Fruit fly (Drosophila melanogaster) whole organism, embryonic: ENCODE data around the gene Actn.

Experiments used
- CG11398 ChIP-seq: fragments of 200-800 bp; sonication (Bioruptor generic); optimal IDR thresholded peaks from 2 replicates; lab custom pipeline; 2016; ENCODE audit warnings: missing biosample characterization, missing genetic modification characterization
- CG11456 ChIP-seq: fragments of 200-800 bp; sonication (Bioruptor generic); IDR thresholded peaks from 3 replicates; pipeline ENCODE4 v1.3.6; 2022; ENCODE audit warnings: missing biosample characterization, missing genetic modification characterization
- CG11696 ChIP-seq: fragments of 200-800 bp; sonication (Bioruptor generic); IDR thresholded peaks from 2 replicates; pipeline ENCODE4 v1.3.6; 2022; ENCODE audit warnings: missing biosample characterization, missing genetic modification characterization
- CG15601 ChIP-seq: fragments of 200-800 bp; sonication (Bioruptor generic); optimal IDR thresholded peaks from 3 replicates; lab custom pipeline; 2019; ENCODE audit warnings: missing biosample characterization, mild to moderate bottlenecking, missing genetic modification characterization, moderate library complexity
- CG15696 ChIP-seq: fragments of 200-800 bp; sonication (Bioruptor generic); optimal IDR thresholded peaks from 2 replicates; lab custom pipeline; 2019; ENCODE audit warnings: missing biosample characterization, mild to moderate bottlenecking, missing genetic modification characterization, moderate library complexity
- CG16779 ChIP-seq: fragments of 200-800 bp; sonication (Bioruptor generic); IDR thresholded peaks from 2 replicates; pipeline ENCODE4 v1.3.6; 2022; ENCODE audit warnings: missing biosample characterization, missing genetic modification characterization
- CG17359 ChIP-seq: fragments of 200-800 bp; sonication (Bioruptor generic); optimal IDR thresholded peaks from 3 replicates; lab custom pipeline; 2018; ENCODE audit warnings: missing biosample characterization, mild to moderate bottlenecking, missing genetic modification characterization, moderate library complexity
- CG18764 ChIP-seq: fragments of 200-800 bp; sonication (Bioruptor generic); optimal IDR thresholded peaks from 3 replicates; lab custom pipeline; 2016; ENCODE audit warnings: missing biosample characterization, missing genetic modification characterization
- CG2129 ChIP-seq: fragments of 200-800 bp; sonication (Bioruptor generic); IDR thresholded peaks from 2 replicates; pipeline ENCODE4 v1.3.6; 2022; ENCODE audit warnings: missing biosample characterization, missing genetic modification characterization; ENCODE audit not compliant: partially characterized antibody
- CG2202 ChIP-seq: fragments of 200-800 bp; sonication (Bioruptor generic); optimal IDR thresholded peaks from 2 replicates; lab custom pipeline; 2018; ENCODE audit warnings: missing biosample characterization, mild to moderate bottlenecking, missing genetic modification characterization
- CG31388 ChIP-seq: fragments of 200-800 bp; sonication (Bioruptor generic); optimal IDR thresholded peaks from 2 replicates; lab custom pipeline; 2016; ENCODE audit warnings: missing biosample characterization, missing genetic modification characterization
- CG32772 ChIP-seq: fragments of 200-800 bp; sonication (Bioruptor generic); IDR thresholded peaks from 2 replicates; pipeline ENCODE4 v1.3.6; 2022; ENCODE audit warnings: missing biosample characterization, missing genetic modification characterization
- CG3838 ChIP-seq: fragments of 200-800 bp; sonication (Bioruptor generic); optimal IDR thresholded peaks from 3 replicates; lab custom pipeline; 2016; ENCODE audit warnings: missing biosample characterization, missing genetic modification characterization
- CG4617 ChIP-seq: fragments of 200-800 bp; sonication (Bioruptor generic); optimal IDR thresholded peaks from 3 replicates; lab custom pipeline; 2016; ENCODE audit warnings: missing biosample characterization, missing genetic modification characterization, borderline replicate concordance
- CG4707 ChIP-seq: fragments of 200-800 bp; sonication (Bioruptor generic); optimal IDR thresholded peaks from 2 replicates; lab custom pipeline; 2018; ENCODE audit warnings: missing biosample characterization, mild to moderate bottlenecking, missing genetic modification characterization, moderate library complexity
- CG5245 ChIP-seq: fragments of 200-800 bp; sonication (Bioruptor generic); optimal IDR thresholded peaks from 3 replicates; lab custom pipeline; 2016; ENCODE audit warnings: missing biosample characterization, missing genetic modification characterization
- CG6813 ChIP-seq: fragments of 200-800 bp; sonication (Bioruptor generic); optimal IDR thresholded peaks from 2 replicates; lab custom pipeline; 2017; ENCODE audit warnings: missing biosample characterization, missing genetic modification characterization, mild to moderate bottlenecking, moderate library complexity, missing genetic modification reagents
- CG7786 ChIP-seq: fragments of 200-800 bp; sonication (Bioruptor generic); optimal IDR thresholded peaks from 2 replicates; lab custom pipeline; 2016; ENCODE audit warnings: missing biosample characterization, missing genetic modification characterization
- CG7987 ChIP-seq: fragments of 200-800 bp; sonication (Bioruptor generic); optimal IDR thresholded peaks from 2 replicates; lab custom pipeline; 2018; ENCODE audit warnings: missing biosample characterization, mild to moderate bottlenecking, missing genetic modification characterization, moderate library complexity
- CG9797 ChIP-seq: fragments of 200-800 bp; sonication (Bioruptor generic); optimal IDR thresholded peaks from 3 replicates; lab custom pipeline; 2018; ENCODE audit warnings: missing biosample characterization, mild to moderate bottlenecking, missing genetic modification characterization
- CG9932 ChIP-seq: fragments of 200-800 bp; sonication (Bioruptor generic); IDR thresholded peaks from 2 replicates; pipeline ENCODE4 v1.3.6; 2022; ENCODE audit warnings: missing biosample characterization, missing genetic modification characterization
- CrebB ChIP-seq: fragments of 200-800 bp; sonication (Bioruptor generic); optimal IDR thresholded peaks from 3 replicates; lab custom pipeline; 2018; ENCODE audit warnings: missing biosample characterization, mild to moderate bottlenecking, missing genetic modification characterization
- Dip2 ChIP-seq: fragments of 200-800 bp; sonication (Bioruptor generic); IDR thresholded peaks from 2 replicates; pipeline ENCODE4 v1.3.6; 2022; ENCODE audit warnings: missing biosample characterization, missing genetic modification characterization
- HLH3B ChIP-seq: fragments of 200-800 bp; sonication (Bioruptor generic); IDR thresholded peaks from 2 replicates; pipeline ENCODE4 v1.3.6; 2022; ENCODE audit warnings: missing biosample characterization, missing genetic modification characterization
- HLHmδ ChIP-seq: fragments of 200-800 bp; sonication (Bioruptor generic); optimal IDR thresholded peaks from 2 replicates; lab custom pipeline; 2018; ENCODE audit warnings: missing biosample characterization, mild to moderate bottlenecking, missing genetic modification characterization, moderate library complexity
- MTF-1 ChIP-seq: fragments of 200-800 bp; sonication (Bioruptor generic); optimal IDR thresholded peaks from 2 replicates; lab custom pipeline; 2018; ENCODE audit warnings: missing biosample characterization, mild to moderate bottlenecking, missing genetic modification characterization, borderline replicate concordance
- NFAT ChIP-seq: fragments of 200-800 bp; sonication (Bioruptor generic); IDR thresholded peaks from 2 replicates; pipeline ENCODE4 v1.3.6; 2022; ENCODE audit warnings: missing biosample characterization, missing genetic modification characterization
- Sox102F ChIP-seq: fragments of 200-800 bp; sonication (Bioruptor generic); optimal IDR thresholded peaks from 2 replicates; lab custom pipeline; 2018; ENCODE audit warnings: missing biosample characterization, mild to moderate bottlenecking, missing genetic modification characterization, moderate library complexity
- ap ChIP-seq: fragments of 200-800 bp; sonication (Bioruptor generic); IDR thresholded peaks from 2 replicates; pipeline ENCODE4 v1.3.6; 2022; ENCODE audit warnings: missing biosample characterization, missing genetic modification characterization
- caup ChIP-seq: fragments of 200-800 bp; sonication (Bioruptor generic); optimal IDR thresholded peaks from 3 replicates; lab custom pipeline; 2017; ENCODE audit warnings: missing biosample characterization, mild to moderate bottlenecking, missing genetic modification characterization, moderate library complexity; ENCODE audit not compliant: severe bottlenecking
- crol ChIP-seq: fragments of 200-800 bp; sonication (Bioruptor generic); IDR thresholded peaks from 2 replicates; pipeline ENCODE4 v1.3.6; 2022; ENCODE audit warnings: missing biosample characterization, missing genetic modification characterization
- disco-r ChIP-seq: fragments of 200-800 bp; sonication (Bioruptor generic); optimal IDR thresholded peaks from 2 replicates; lab custom pipeline; 2016; ENCODE audit warnings: missing biosample characterization, missing genetic modification characterization
- dpn ChIP-seq, 2 experiments: fragments of 200-800 bp; sonication (Bioruptor generic); optimal IDR thresholded peaks; 3 replicates each; lab custom pipeline; 2016; ENCODE audit warnings: missing biosample characterization in 2 of 2, missing genetic modification characterization in 2 of 2
- fd3F ChIP-seq: fragments of 200-800 bp; sonication (Bioruptor generic); optimal IDR thresholded peaks from 2 replicates; lab custom pipeline; 2018; ENCODE audit warnings: missing biosample characterization, mild to moderate bottlenecking, missing genetic modification characterization, moderate library complexity
- gcm2 ChIP-seq: fragments of 200-800 bp; sonication (Bioruptor generic); optimal IDR thresholded peaks from 2 replicates; lab custom pipeline; 2016; ENCODE audit warnings: missing biosample characterization, missing genetic modification characterization
- her ChIP-seq: fragments of 200-800 bp; sonication (Bioruptor generic); optimal IDR thresholded peaks from 2 replicates; lab custom pipeline; 2016; ENCODE audit warnings: missing biosample characterization, missing genetic modification characterization
- insv ChIP-seq, 2 experiments: fragments of 200-800 bp; sonication (Bioruptor generic); optimal IDR thresholded peaks; 3 replicates each; lab custom pipeline; 2016 to 2018; ENCODE audit warnings: missing biosample characterization in 2 of 2, missing genetic modification characterization in 2 of 2
- lbe ChIP-seq: fragments of 200-800 bp; sonication (Bioruptor generic); optimal IDR thresholded peaks from 2 replicates; lab custom pipeline; 2016; ENCODE audit warnings: missing biosample characterization, mild to moderate bottlenecking, missing genetic modification characterization
- mld ChIP-seq: fragments of 200-800 bp; sonication (Bioruptor generic); IDR thresholded peaks from 3 replicates; pipeline ENCODE4 v1.3.6; 2022; ENCODE audit warnings: missing biosample characterization, missing genetic modification characterization; ENCODE audit not compliant: partially characterized antibody
- nerfin-2 ChIP-seq: fragments of 200-800 bp; sonication (Bioruptor generic); IDR thresholded peaks from 2 replicates; pipeline ENCODE4 v1.3.6; 2022; ENCODE audit warnings: missing biosample characterization, missing genetic modification characterization; ENCODE audit not compliant: partially characterized antibody
- nom ChIP-seq: fragments of 200-800 bp; sonication (Bioruptor generic); optimal IDR thresholded peaks from 2 replicates; lab custom pipeline; 2017; ENCODE audit warnings: missing biosample characterization, missing genetic modification characterization, mild to moderate bottlenecking, moderate library complexity, missing genetic modification reagents
- org-1 ChIP-seq: fragments of 200-800 bp; sonication (Bioruptor generic); optimal IDR thresholded peaks from 2 replicates; lab custom pipeline; 2017; ENCODE audit warnings: missing biosample characterization, missing genetic modification characterization
- sens ChIP-seq: fragments of 200-800 bp; sonication (Bioruptor generic); peaks from one replicate; lab custom pipeline; 2016; ENCODE audit warnings: missing biosample characterization, missing genetic modification characterization
- ssp ChIP-seq: fragments of 200-800 bp; sonication (Bioruptor generic); IDR thresholded peaks from 2 replicates; pipeline ENCODE4 v1.3.6; 2022; ENCODE audit warnings: missing biosample characterization, missing genetic modification characterization
- stc ChIP-seq: fragments of 200-800 bp; sonication (Bioruptor generic); IDR thresholded peaks from 2 replicates; pipeline ENCODE4 v1.3.6; 2022; ENCODE audit warnings: missing biosample characterization, missing genetic modification characterization
- sug ChIP-seq: fragments of 200-800 bp; optimal IDR thresholded peaks from 2 replicates; lab custom pipeline; 2019; ENCODE audit warnings: missing biosample characterization, mild to moderate bottlenecking, missing genetic modification characterization, moderate library complexity
- tgo ChIP-seq: fragments of 200-800 bp; sonication (Bioruptor generic); IDR thresholded peaks from 3 replicates; pipeline ENCODE4 v1.3.6; 2022; ENCODE audit warnings: missing biosample characterization, missing genetic modification characterization
- wek ChIP-seq: fragments of 200-800 bp; sonication (Bioruptor generic); optimal IDR thresholded peaks from 3 replicates; lab custom pipeline; 2018; ENCODE audit warnings: missing biosample characterization, mild to moderate bottlenecking, missing genetic modification characterization, moderate library complexity
- wor ChIP-seq: fragments of 200-800 bp; sonication (Bioruptor generic); IDR thresholded peaks from 2 replicates; pipeline ENCODE4 v1.3.6; 2022; ENCODE audit warnings: missing biosample characterization, missing genetic modification characterization
- zen2 ChIP-seq: fragments of 200-800 bp; sonication (Bioruptor generic); IDR thresholded peaks from 3 replicates; pipeline ENCODE4 v1.3.6; 2022; ENCODE audit warnings: missing biosample characterization, missing genetic modification characterization; ENCODE audit not compliant: partially characterized antibody

The Actn gene

DNA sequence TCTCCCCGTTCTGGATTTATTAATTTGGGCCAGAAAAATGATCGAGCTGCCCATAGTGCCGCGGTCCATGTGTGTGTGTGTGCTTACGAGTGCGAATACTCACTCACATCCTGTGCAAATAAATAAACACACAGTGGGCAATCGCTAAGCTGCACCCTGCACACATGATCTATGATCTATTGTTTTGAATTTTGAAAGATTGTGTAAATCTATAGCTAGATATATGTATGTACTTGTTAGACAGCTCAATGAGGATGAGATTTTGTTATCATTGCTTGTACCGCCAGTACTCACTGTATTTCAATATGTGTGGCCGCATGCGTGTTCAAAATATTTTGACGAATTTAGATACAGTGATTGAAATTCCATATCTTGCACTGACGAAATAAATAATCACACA is 41.0 kb upstream of the Actn start (continued):
- TF ChIP-seq HLH3B (GFP tag; lab: Robert Waterston, UW) = peak; percentile 29; the same call in 1 of the 2 replicates
- no peak for TF ChIP-seq zen2
- TF ChIP-seq CG31388 (GFP tag; lab: Kevin White, UChicago) = no peak
- TF ChIP-seq disco-r = no peak
- no peak for TF ChIP-seq wek (GFP tag; lab: Kevin White, UChicago)
- TF ChIP-seq CG11398 (GFP tag; lab: Kevin White, UChicago) = no peak
- TF ChIP-seq fd3F (GFP tag; lab: Kevin White, UChicago) = peak; percentile 55
- TF ChIP-seq CG15696 (tag; lab: Kevin White, UChicago) = no peak
- peak; percentile 51 to 53 for TF ChIP-seq dpn (GFP tag; optimal IDR thresholded peaks at IDR 0.05; lab: Kevin White, UChicago)
- TF ChIP-seq CG2202 (tag; lab: Kevin White, UChicago) = no peak
- TF ChIP-seq crol (GFP tag; lab: Robert Waterston, UW) = no peak
- TF ChIP-seq mld (GFP tag; lab: Robert Waterston, UW) = no peak
- peak; percentile 56 for TF ChIP-seq nom
- TF ChIP-seq CG3838 (GFP tag; lab: Kevin White, UChicago) = no peak
- TF ChIP-seq gcm2 (GFP tag; lab: Kevin White, UChicago) = peak; percentile 33
- TF ChIP-seq CG6813 = no peak
- no peak for TF ChIP-seq CG15601
- TF ChIP-seq lbe (GFP tag; lab: Kevin White, UChicago) = peak; percentile 80
- TF ChIP-seq CG4707 (GFP tag; lab: Kevin White, UChicago) = peak; percentile 37
- TF ChIP-seq CG11696 (GFP tag; lab: Robert Waterston, UW) = peak; percentile 52; the same call in 1 of the 2 replicates
- no peak for TF ChIP-seq CG9797 (GFP tag; lab: Kevin White, UChicago)
- TF ChIP-seq wor = no peak
- peak; percentile 42 for TF ChIP-seq caup (GFP tag; lab: Kevin White, UChicago)
- no peak for TF ChIP-seq CG16779 (GFP tag; lab: Robert Waterston, UW)
- TF ChIP-seq her (GFP tag; lab: Kevin White, UChicago) = no peak
- no peak for TF ChIP-seq CG32772 (GFP tag; lab: Robert Waterston, UW)
- peak; percentile 72; the same call in 1 of the 2 replicates for TF ChIP-seq NFAT (GFP tag; lab: Robert Waterston, UW)
- peak; percentile 36 for TF ChIP-seq sens (GFP tag; lab: Kevin White, UChicago)
- TF ChIP-seq CG2129 = no peak
- no peak for TF ChIP-seq nerfin-2 (GFP tag; lab: Robert Waterston, UW)
- TF ChIP-seq CrebB (tag; lab: Kevin White, UChicago) = peak; percentile 56
- TF ChIP-seq CG17359 (tag; lab: Kevin White, UChicago) = peak; percentile 21
- no peak for TF ChIP-seq insv (GFP tag; optimal IDR thresholded peaks at IDR 0.05; lab: Kevin White, UChicago)
- peak; percentile 25 for TF ChIP-seq Sox102F (GFP tag; lab: Kevin White, UChicago)
- TF ChIP-seq CG9932 (GFP tag; lab: Robert Waterston, UW) = peak; percentile 91
- peak; percentile 85 for TF ChIP-seq CG11456 (GFP tag; lab: Robert Waterston, UW)
- peak; percentile 41; the same call in 2 of the 3 replicates for TF ChIP-seq tgo (GFP tag; lab: Robert Waterston, UW)
- peak; percentile 24 for TF ChIP-seq sug
- peak; percentile 26 for TF ChIP-seq org-1 (GFP tag; lab: Kevin White, UChicago)
- TF ChIP-seq stc (GFP tag; lab: Robert Waterston, UW) = peak; percentile 58
- peak; percentile 17 for TF ChIP-seq CG5245 (GFP tag; lab: Kevin White, UChicago)
- no peak for TF ChIP-seq MTF-1
- TF ChIP-seq CG7987 (GFP tag; lab: Kevin White, UChicago) = no peak
- peak; percentile 26; the same call in 1 of the 2 replicates for TF ChIP-seq ap (GFP tag; lab: Robert Waterston, UW)
- no peak for TF ChIP-seq HLHmδ (GFP tag; lab: Kevin White, UChicago)
- no peak; the same call in 1 of the 2 replicates for TF ChIP-seq ssp (GFP tag; lab: Robert Waterston, UW)
- peak; percentile 72 for TF ChIP-seq CG7786
- no peak for TF ChIP-seq CG18764 (GFP tag; lab: Kevin White, UChicago)
- no peak for TF ChIP-seq Dip2 (GFP tag; lab: Robert Waterston, UW)
- no peak for TF ChIP-seq CG4617 (GFP tag; lab: Kevin White, UChicago)
